Fruit fly (Drosophila melanogaster) whole organism, embryonic: ENCODE results near the gene CG5447.
A peak's percentile ranks its signal among the peaks of the same experiment; 100 is the strongest.

Source experiments
- Abd-B ChIP-seq: fragments of 200-800 bp; sonication (Bioruptor generic); optimal IDR thresholded peaks from 2 replicates; lab custom pipeline; 2018; ENCODE audit warnings: missing biosample characterization, mild to moderate bottlenecking, missing genetic modification characterization, moderate library complexity
- CG10462 ChIP-seq: fragments of 200-800 bp; sonication (Bioruptor generic); optimal IDR thresholded peaks from 2 replicates; lab custom pipeline; 2016; ENCODE audit warnings: missing biosample characterization, missing genetic modification characterization
- CG10654 ChIP-seq: fragments of 200-800 bp; sonication (Bioruptor generic); optimal IDR thresholded peaks from 2 replicates; lab custom pipeline; 2016; ENCODE audit warnings: missing biosample characterization, missing genetic modification characterization
- CG12155 ChIP-seq: fragments of 200-800 bp; sonication (Bioruptor generic); optimal IDR thresholded peaks from 3 replicates; lab custom pipeline; 2016; ENCODE audit warnings: missing biosample characterization, missing genetic modification characterization
- CG14667 ChIP-seq: fragments of 200-800 bp; sonication (Bioruptor generic); IDR thresholded peaks from 2 replicates; pipeline ENCODE4 v1.3.6; 2022; ENCODE audit warnings: missing biosample characterization, missing genetic modification characterization
- CG16813 ChIP-seq: fragments of 200-800 bp; sonication (Bioruptor generic); IDR thresholded peaks from 3 replicates; pipeline ENCODE4 v1.3.6; 2022; ENCODE audit warnings: missing biosample characterization, missing genetic modification characterization; ENCODE audit not compliant: partially characterized antibody
- CG17186 ChIP-seq: fragments of 200-800 bp; sonication (Bioruptor generic); optimal IDR thresholded peaks from 3 replicates; lab custom pipeline; 2017; ENCODE audit warnings: missing biosample characterization, missing genetic modification reagents, missing genetic modification characterization
- CG17829 ChIP-seq: fragments of 200-800 bp; optimal IDR thresholded peaks from 2 replicates; lab custom pipeline; 2019; ENCODE audit warnings: missing biosample characterization, mild to moderate bottlenecking, missing genetic modification characterization, moderate library complexity
- CG2199 ChIP-seq: fragments of 200-800 bp; sonication (Bioruptor generic); IDR thresholded peaks from 3 replicates; pipeline ENCODE4 v1.3.6; 2022; ENCODE audit warnings: missing biosample characterization, missing genetic modification characterization
- CG2875 ChIP-seq: fragments of 200-800 bp; sonication (Bioruptor generic); optimal IDR thresholded peaks from 2 replicates; lab custom pipeline; 2017; ENCODE audit warnings: missing biosample characterization, mild to moderate bottlenecking, missing genetic modification characterization, missing genetic modification reagents
- CG30403 ChIP-seq: fragments of 200-800 bp; sonication (Bioruptor generic); optimal IDR thresholded peaks from 3 replicates; lab custom pipeline; 2016; ENCODE audit warnings: missing biosample characterization, missing genetic modification characterization
- CG33213 ChIP-seq: fragments of 200-800 bp; sonication (Bioruptor generic); optimal IDR thresholded peaks from 3 replicates; lab custom pipeline; 2016; ENCODE audit warnings: missing biosample characterization, missing genetic modification characterization
- CG3407 ChIP-seq: fragments of 200-800 bp; sonication (Bioruptor generic); optimal IDR thresholded peaks from 2 replicates; lab custom pipeline; 2018; ENCODE audit warnings: missing biosample characterization, mild to moderate bottlenecking, missing genetic modification characterization
- CG4424 ChIP-seq: fragments of 200-800 bp; sonication (Bioruptor generic); optimal IDR thresholded peaks from 3 replicates; lab custom pipeline; 2016; ENCODE audit warnings: missing biosample characterization, missing genetic modification characterization
- CG6254 ChIP-seq: fragments of 200-800 bp; sonication (Bioruptor generic); optimal IDR thresholded peaks from 3 replicates; lab custom pipeline; 2017; ENCODE audit warnings: mild to moderate bottlenecking, missing biosample characterization, missing genetic modification reagents, missing genetic modification characterization
- CG6272 ChIP-seq: fragments of 200-800 bp; sonication (Bioruptor generic); IDR thresholded peaks from 2 replicates; pipeline ENCODE4 v1.3.6; 2022; ENCODE audit warnings: missing biosample characterization, missing genetic modification characterization
- CG7745 ChIP-seq: fragments of 200-800 bp; sonication (Bioruptor generic); optimal IDR thresholded peaks from 2 replicates; lab custom pipeline; 2018; ENCODE audit warnings: missing biosample characterization, mild to moderate bottlenecking, missing genetic modification characterization, moderate library complexity
- CG8359 ChIP-seq: fragments of 200-800 bp; sonication (Bioruptor generic); optimal IDR thresholded peaks from 2 replicates; lab custom pipeline; 2017; ENCODE audit warnings: missing biosample characterization, mild to moderate bottlenecking, missing genetic modification characterization, borderline replicate concordance
- CG8944 ChIP-seq: fragments of 200-800 bp; sonication (Bioruptor generic); optimal IDR thresholded peaks from 3 replicates; lab custom pipeline; 2016; ENCODE audit warnings: missing biosample characterization, missing genetic modification characterization
- CG9932 ChIP-seq: fragments of 200-800 bp; sonication (Bioruptor generic); IDR thresholded peaks from 2 replicates; pipeline ENCODE4 v1.3.6; 2022; ENCODE audit warnings: missing biosample characterization, missing genetic modification characterization
- CHES-1-like ChIP-seq: fragments of 200-800 bp; sonication (Bioruptor generic); optimal IDR thresholded peaks from 2 replicates; lab custom pipeline; 2016; ENCODE audit warnings: missing biosample characterization, missing genetic modification characterization
- Dfd ChIP-seq, 2 experiments: fragments of >200 bp; optimal IDR thresholded peaks; 2 replicates each; lab custom pipeline; 2017; ENCODE audit warnings: missing biosample characterization in 2 of 2, missing genetic modification characterization in 2 of 2
- MESR4 ChIP-seq: fragments of 200-800 bp; sonication (Bioruptor generic); optimal IDR thresholded peaks from 2 replicates; lab custom pipeline; 2018; ENCODE audit warnings: missing biosample characterization, mild to moderate bottlenecking, missing genetic modification characterization, moderate library complexity
- Mes4 ChIP-seq: fragments of 200-800 bp; sonication (Bioruptor generic); optimal IDR thresholded peaks from 2 replicates; lab custom pipeline; 2016; ENCODE audit warnings: missing biosample characterization, missing genetic modification characterization
- Nf-YA ChIP-seq: fragments of 200-800 bp; sonication (Bioruptor generic); IDR thresholded peaks from 2 replicates; pipeline ENCODE4 v1.3.6; 2022; ENCODE audit warnings: missing biosample characterization, missing genetic modification characterization
- NfI ChIP-seq: fragments of 200-800 bp; sonication (Bioruptor generic); optimal IDR thresholded peaks from 3 replicates; lab custom pipeline; 2018; ENCODE audit warnings: missing biosample characterization, mild to moderate bottlenecking, missing genetic modification characterization, moderate library complexity
- Oli ChIP-seq: fragments of 200-800 bp; sonication (Bioruptor generic); optimal IDR thresholded peaks from 2 replicates; lab custom pipeline; 2018; ENCODE audit warnings: missing biosample characterization, mild to moderate bottlenecking, missing genetic modification characterization, moderate library complexity
- Pdp1 ChIP-seq, 2 experiments: fragments of 200-800 bp; sonication (Bioruptor generic); optimal IDR thresholded peaks; 3 replicates each; lab custom pipeline; 2016; ENCODE audit warnings: missing biosample characterization in 2 of 2, missing genetic modification characterization in 2 of 2, mild to moderate bottlenecking in 1 of 2, moderate library complexity in 1 of 2
- Stat92E ChIP-seq, 3 experiments: fragments of >200 bp in 2 of 3; fragments of 200-800 bp in 1 of 3; sonication (Bioruptor generic) in 1 of 3; optimal IDR thresholded peaks; 2 replicates each; lab custom pipeline; 2017 to 2019; ENCODE audit warnings: missing biosample characterization in 3 of 3, missing genetic modification characterization in 3 of 3, mild to moderate bottlenecking in 1 of 3, moderate library complexity in 1 of 3
- Xrp1 ChIP-seq: fragments of 200-800 bp; sonication (Bioruptor generic); IDR thresholded peaks from 2 replicates; pipeline ENCODE4 v1.3.6; 2022; ENCODE audit warnings: missing biosample characterization, missing genetic modification characterization
- bcd ChIP-seq: fragments of 200-800 bp; sonication (Bioruptor generic); optimal IDR thresholded peaks from 2 replicates; lab custom pipeline; 2017; ENCODE audit warnings: missing biosample characterization, mild to moderate bottlenecking, missing genetic modification characterization
- caup ChIP-seq: fragments of 200-800 bp; sonication (Bioruptor generic); optimal IDR thresholded peaks from 3 replicates; lab custom pipeline; 2017; ENCODE audit warnings: missing biosample characterization, mild to moderate bottlenecking, missing genetic modification characterization, moderate library complexity; ENCODE audit not compliant: severe bottlenecking
- chinmo ChIP-seq: fragments of 200-800 bp; sonication (Bioruptor generic); IDR thresholded peaks from 4 replicates; pipeline ENCODE4 v1.3.6; 2022; ENCODE audit warnings: missing biosample characterization, missing genetic modification characterization; ENCODE audit not compliant: partially characterized antibody
- crc ChIP-seq: fragments of 200-800 bp; sonication (Bioruptor generic); optimal IDR thresholded peaks from 2 replicates; lab custom pipeline; 2016; ENCODE audit warnings: missing biosample characterization, missing genetic modification characterization
- exex ChIP-seq: fragments of 200-800 bp; sonication (Bioruptor generic); optimal IDR thresholded peaks from 4 replicates; lab custom pipeline; 2018; ENCODE audit warnings: missing biosample characterization, mild to moderate bottlenecking, missing genetic modification characterization, moderate library complexity
- gem ChIP-seq: fragments of 200-800 bp; sonication (Bioruptor generic); optimal IDR thresholded peaks from 2 replicates; lab custom pipeline; 2019; ENCODE audit warnings: missing biosample characterization, mild to moderate bottlenecking, missing genetic modification characterization, moderate library complexity
- h ChIP-seq: fragments of >200 bp; optimal IDR thresholded peaks from 2 replicates; lab custom pipeline; 2017
- hb ChIP-seq: fragments of 200-800 bp; sonication (Bioruptor generic); IDR thresholded peaks from 3 replicates; pipeline ENCODE4 v1.3.6; 2022; ENCODE audit warnings: missing biosample characterization, missing genetic modification characterization; ENCODE audit not compliant: partially characterized antibody
- ken ChIP-seq: fragments of 200-800 bp; sonication (Bioruptor generic); IDR thresholded peaks from 3 replicates; pipeline ENCODE4 v1.3.6; 2022; ENCODE audit warnings: missing biosample characterization, missing genetic modification characterization
- nmo ChIP-seq: fragments of 200-800 bp; sonication (Bioruptor generic); optimal IDR thresholded peaks from 2 replicates; lab custom pipeline; 2018; ENCODE audit warnings: missing biosample characterization, mild to moderate bottlenecking, missing genetic modification characterization, moderate library complexity
- pho ChIP-seq: fragments of 200-800 bp; sonication (Bioruptor generic); optimal IDR thresholded peaks from 2 replicates; lab custom pipeline; 2016; ENCODE audit warnings: missing biosample characterization, missing genetic modification characterization
- repo ChIP-seq: fragments of 200-800 bp; sonication (Bioruptor generic); optimal IDR thresholded peaks from 2 replicates; lab custom pipeline; 2016; ENCODE audit warnings: missing biosample characterization, missing genetic modification characterization
- sc ChIP-seq, 3 experiments: fragments of >200 bp in 2 of 3; fragments of 200-800 bp in 1 of 3; sonication (Bioruptor generic) in 1 of 3; optimal IDR thresholded peaks; 2 replicates in 2 of 3; 3 replicates in 1 of 3; lab custom pipeline; 2017; ENCODE audit warnings: mild to moderate bottlenecking in 1 of 3, missing biosample characterization in 1 of 3, missing genetic modification characterization in 1 of 3, missing genetic modification reagents in 1 of 3
- sim ChIP-seq: fragments of 200-800 bp; sonication (Bioruptor generic); IDR thresholded peaks from 2 replicates; pipeline ENCODE4 v1.3.6; 2022; ENCODE audit warnings: missing biosample characterization, missing genetic modification characterization
- so ChIP-seq: fragments of 200-800 bp; sonication (Bioruptor generic); IDR thresholded peaks from 3 replicates; pipeline ENCODE4 v1.3.6; 2022; ENCODE audit warnings: missing biosample characterization, missing genetic modification characterization
- ssp ChIP-seq: fragments of 200-800 bp; sonication (Bioruptor generic); IDR thresholded peaks from 2 replicates; pipeline ENCODE4 v1.3.6; 2022; ENCODE audit warnings: missing biosample characterization, missing genetic modification characterization
- yki ChIP-seq: fragments of >200 bp; optimal IDR thresholded peaks from 3 replicates; lab custom pipeline; 2018
- zen ChIP-seq: fragments of 200-800 bp; sonication (Bioruptor generic); optimal IDR thresholded peaks from 3 replicates; lab custom pipeline; 2018; ENCODE audit warnings: missing biosample characterization, mild to moderate bottlenecking, missing genetic modification characterization, moderate library complexity
- zfh2 ChIP-seq: fragments of 200-800 bp; sonication (Bioruptor generic); optimal IDR thresholded peaks from 2 replicates; lab custom pipeline; 2016; ENCODE audit warnings: missing biosample characterization, missing genetic modification characterization

Gene CG5447

dm6 chr3R:26443875-26444511, 8.3 kb upstream of the CG5447 start (continued):
- TF ChIP-seq CG6272 (GFP tag; lab: Robert Waterston, UW) (no peak), CG7745 (tag; lab: Kevin White, UChicago) (no peak), ssp (GFP tag; lab: Robert Waterston, UW) (peak; percentile 52; the same call in 1 of the 2 replicates), CG17186 (peak; percentile 17), zfh2 (GFP tag; lab: Kevin White, UChicago) (no peak), repo (no peak), Mes4 (GFP tag; lab: Kevin White, UChicago) (no peak), CHES-1-like (GFP tag; lab: Kevin White, UChicago) (no peak), CG6254 (peak; percentile 60), MESR4 (no peak), so (0 out of 3 replicates have a peak, but pooled peaks have one; percentile 34), CG17829 (tag; lab: Kevin White, UChicago) (peak; percentile 69), Dfd (GFP tag; optimal IDR thresholded peaks at IDR 0.05; lab: Kevin White, UChicago) (no peak), CG9932 (GFP tag; lab: Robert Waterston, UW) (no peak), sim (GFP tag; lab: Robert Waterston, UW) (0 out of 2 replicates have a peak, but pooled peaks have one; percentile 27), caup (GFP tag; lab: Kevin White, UChicago) (no peak), pho (GFP tag; lab: Kevin White, UChicago) (no peak), nmo (GFP tag; lab: Kevin White, UChicago) (peak; percentile 89), CG2875 (GFP tag; lab: Kevin White, UChicago) (peak; percentile 47), CG30403 (GFP tag; lab: Kevin White, UChicago) (peak; percentile 75), Xrp1 (GFP tag; lab: Robert Waterston, UW) (peak; percentile 76), Pdp1 (GFP tag; optimal IDR thresholded peaks at IDR 0.05; lab: Kevin White, UChicago) (peak; percentile 6 to 11), CG33213 (GFP tag; lab: Kevin White, UChicago) (no peak), Abd-B (GFP tag; lab: Kevin White, UChicago) (peak; percentile 56), CG12155 (GFP tag; lab: Kevin White, UChicago) (no peak), CG4424 (GFP tag; lab: Kevin White, UChicago) (peak; percentile 72), CG10654 (peak; percentile 19), hb (GFP tag; lab: Robert Waterston, UW) (no peak), h (lab: Kevin White, UChicago) (no peak), zen (peak; percentile 15), exex (tag; lab: Kevin White, UChicago) (no peak), CG10462 (GFP tag; lab: Kevin White, UChicago) (no peak), NfI (GFP tag; lab: Kevin White, UChicago) (peak; percentile 6), Stat92E (GFP tag; optimal IDR thresholded peaks at IDR 0.05; lab: Kevin White, UChicago) (peak in 1 of 3 experiments; percentile 20), chinmo (GFP tag; lab: Robert Waterston, UW) (no peak), gem (tag; lab: Kevin White, UChicago) (peak; percentile 81), CG2199 (GFP tag; lab: Robert Waterston, UW) (no peak), CG3407 (GFP tag; lab: Kevin White, UChicago) (peak; percentile 27), Oli (tag; lab: Kevin White, UChicago) (peak; percentile 55), ken (GFP tag; lab: Robert Waterston, UW) (0 out of 3 replicates have a peak, but pooled peaks have one; percentile 38), CG14667 (GFP tag; lab: Robert Waterston, UW) (peak; percentile 28; the same call in 1 of the 2 replicates), CG8359 (GFP tag; lab: Kevin White, UChicago) (peak; percentile 40), sc (optimal IDR thresholded peaks at IDR 0.05; lab: Kevin White, UChicago) (no peak), sc (GFP tag; optimal IDR thresholded peaks at IDR 0.05; lab: Kevin White, UChicago) (peak; percentile 28), crc (GFP tag; lab: Kevin White, UChicago) (no peak), CG16813 (GFP tag; lab: Robert Waterston, UW) (no peak), CG8944 (GFP tag; lab: Kevin White, UChicago) (no peak), bcd (GFP tag; lab: Kevin White, UChicago) (peak; percentile 59), yki (lab: Kevin White, UChicago) (no peak), Nf-YA (GFP tag; lab: Robert Waterston, UW) (0 out of 2 replicates have a peak, but pooled peaks have one; percentile 19)
